Worm (Caenorhabditis elegans): Measurements from ENCODE around the gene cest-3.

Gene cest-3

DNA sequence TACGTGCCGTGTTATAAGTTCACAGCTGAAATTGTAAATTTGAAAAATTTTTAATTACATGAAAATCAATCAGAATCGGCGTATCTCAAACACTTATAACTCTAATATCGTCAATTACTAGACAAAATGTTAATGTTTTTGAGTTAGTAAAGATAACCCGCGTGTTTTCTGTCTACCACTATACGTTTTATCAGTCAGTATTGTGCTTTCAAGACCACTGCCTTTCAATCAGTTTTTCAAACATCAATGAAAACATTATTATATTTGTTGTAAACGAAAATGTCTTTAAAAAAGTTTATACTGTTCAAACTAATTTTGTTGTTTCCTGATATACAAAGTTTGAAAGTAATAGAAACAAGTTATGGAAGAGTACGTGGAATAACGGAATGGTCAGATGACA lies 18.7 kb upstream of the cest-3 start:
- no peak for TF ChIP-seq W03F9.2 (tag; optimal IDR thresholded peaks at IDR 0.05)
- no peak for TF ChIP-seq him-1 (tag; optimal IDR thresholded peaks at IDR 0.05)
- TF ChIP-seq dao-5 (tag; optimal IDR thresholded peaks at IDR 0.05): no peak

DNA sequence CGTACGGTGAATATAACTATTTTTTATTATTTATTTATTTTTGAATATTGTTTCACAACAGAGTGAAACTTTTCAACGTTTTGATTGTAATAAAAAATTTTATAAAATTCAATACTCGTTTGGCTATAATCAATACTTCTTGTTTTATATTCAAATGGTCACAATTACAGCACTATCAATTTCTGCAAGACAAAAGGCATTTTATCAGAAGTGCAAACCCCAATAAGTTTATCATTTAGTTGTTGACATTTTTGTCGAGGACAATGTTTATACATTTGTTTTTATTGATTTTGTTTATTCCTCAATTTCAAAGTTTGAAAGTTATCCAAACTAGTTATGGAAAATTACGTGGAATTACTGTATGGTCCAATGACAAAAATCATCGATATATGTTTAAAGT lies 15.5 kb upstream of the cest-3 start, which contains the start of gene cest-9.1:
Gene cest-9.1, plus strand, starts transcription at position 213 of the 400 bp plus-strand sequence.
- TF ChIP-seq dao-5 (tag; optimal IDR thresholded peaks at IDR 0.05): no peak
- no peak for TF ChIP-seq him-1 (tag; optimal IDR thresholded peaks at IDR 0.05)
- TF ChIP-seq W03F9.2 (tag; optimal IDR thresholded peaks at IDR 0.05): no peak

DNA sequence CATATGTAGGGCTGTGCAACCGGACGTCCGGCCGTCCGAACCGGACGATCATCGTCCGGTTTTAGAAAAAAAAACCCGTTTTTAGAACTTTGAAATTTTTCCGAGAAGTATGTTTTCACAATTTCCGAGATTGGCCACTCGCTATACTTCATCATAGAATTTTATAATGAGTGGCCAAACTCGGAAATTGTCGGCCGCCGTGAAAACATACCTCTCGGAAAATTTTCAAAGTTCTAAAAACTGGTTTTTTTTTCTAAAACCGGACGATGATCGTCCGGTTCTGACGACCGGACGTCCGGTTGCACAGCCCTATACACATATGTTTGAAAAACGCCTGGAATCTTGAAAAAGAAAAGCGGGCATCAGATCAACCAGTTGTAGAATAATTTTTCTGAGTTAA lies 14.3 kb upstream of the cest-3 start:
- TF ChIP-seq dao-5 (tag; optimal IDR thresholded peaks at IDR 0.05): no peak

DNA sequence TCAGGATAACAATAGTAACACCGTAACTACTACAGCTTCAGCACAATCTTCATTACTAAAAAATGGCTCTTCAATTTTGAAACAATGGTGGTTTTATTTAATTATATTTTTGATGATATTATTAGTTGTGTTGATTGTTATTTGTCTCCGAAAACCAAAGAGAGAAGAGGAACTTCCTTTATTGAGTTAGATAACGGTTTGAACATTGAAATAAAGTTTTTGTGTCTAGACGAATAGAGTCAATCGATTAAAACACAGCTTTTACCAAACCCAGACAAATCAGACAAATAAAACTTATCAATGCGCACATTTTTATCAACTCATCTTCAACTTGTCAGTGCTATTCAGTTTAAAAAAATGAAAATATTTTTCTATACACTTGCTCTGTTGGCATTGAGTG lies 11.8 kb upstream of the cest-3 start, which contains the start of gene cest-7:
Gene cest-7, plus strand, starts transcription at position 301 of the 400 bp plus-strand sequence.
- no peak for TF ChIP-seq him-1 (tag; optimal IDR thresholded peaks at IDR 0.05)
- no peak for TF ChIP-seq dao-5 (tag; optimal IDR thresholded peaks at IDR 0.05)
- no peak for TF ChIP-seq W03F9.2 (tag; optimal IDR thresholded peaks at IDR 0.05)

DNA sequence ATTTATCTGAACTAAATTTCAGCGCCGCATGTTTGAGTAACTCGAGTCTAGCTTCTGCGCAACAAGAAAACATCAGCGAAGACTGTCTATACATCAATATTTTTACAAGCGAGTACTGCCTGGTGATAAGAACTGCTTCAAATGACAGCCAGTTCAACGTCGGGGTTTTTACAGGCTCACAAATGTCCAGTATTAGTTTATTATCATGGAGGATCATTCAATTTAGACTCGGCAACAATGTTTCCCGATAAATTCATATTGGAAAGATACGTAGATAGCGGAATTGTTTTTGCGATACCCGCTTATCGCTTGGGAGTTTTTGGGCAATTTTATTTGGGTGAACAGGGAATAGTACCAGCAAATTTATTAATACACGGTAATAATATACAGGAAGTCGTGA lies 11.1 kb upstream of the cest-3 start:
- TF ChIP-seq dao-5 (tag; optimal IDR thresholded peaks at IDR 0.05): no peak

DNA sequence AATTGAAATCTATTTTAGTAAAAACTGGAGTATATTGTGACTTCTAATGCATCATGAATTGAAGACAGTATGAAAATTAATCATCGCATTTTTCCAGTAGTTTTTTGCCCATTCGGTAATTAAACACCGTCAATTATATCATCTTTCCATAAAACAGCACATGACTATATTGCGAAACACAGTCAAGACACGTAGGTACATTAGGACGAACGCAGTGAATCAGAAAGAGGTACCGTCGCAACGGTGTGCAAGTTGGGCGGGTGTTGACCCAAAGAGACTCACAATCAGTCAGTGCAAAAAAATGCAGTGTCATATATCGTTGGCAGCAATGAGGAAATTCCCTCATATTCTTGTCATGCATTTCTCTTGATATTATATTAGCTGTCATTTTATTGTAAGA lies 7.0 kb upstream of the cest-3 start:
- TF ChIP-seq him-1 (tag; optimal IDR thresholded peaks at IDR 0.05) (no peak), dao-5 (tag; optimal IDR thresholded peaks at IDR 0.05) (no peak), W03F9.2 (tag; optimal IDR thresholded peaks at IDR 0.05) (no peak)

DNA sequence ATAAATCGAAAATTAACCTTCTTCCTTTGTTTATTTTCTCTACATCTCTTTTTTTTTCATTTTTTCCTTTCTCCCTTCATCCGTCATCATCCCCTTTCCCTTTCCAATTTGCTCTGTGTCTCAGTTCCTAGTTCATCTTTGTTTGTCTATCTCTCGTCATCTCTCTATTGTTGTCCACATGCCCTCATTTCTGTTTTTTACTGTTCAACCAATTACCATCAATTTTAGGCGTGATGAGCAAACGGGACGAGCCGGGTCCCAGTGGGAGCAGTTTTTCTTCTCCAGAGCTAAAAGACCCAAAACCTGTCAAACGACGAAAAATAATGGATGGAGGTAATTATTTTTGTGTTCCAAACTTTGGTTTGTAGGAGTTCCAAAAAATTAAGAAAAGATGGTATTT lies 6.1 kb upstream of the cest-3 start, which contains the start of gene C23H4.6:
Gene C23H4.6, plus strand, starts transcription at position 219 of the 400 bp plus-strand sequence.
- TF ChIP-seq dao-5 (tag; optimal IDR thresholded peaks at IDR 0.05): no peak
- TF ChIP-seq W03F9.2 (tag; optimal IDR thresholded peaks at IDR 0.05): no peak
- TF ChIP-seq him-1 (tag; optimal IDR thresholded peaks at IDR 0.05): no peak

DNA sequence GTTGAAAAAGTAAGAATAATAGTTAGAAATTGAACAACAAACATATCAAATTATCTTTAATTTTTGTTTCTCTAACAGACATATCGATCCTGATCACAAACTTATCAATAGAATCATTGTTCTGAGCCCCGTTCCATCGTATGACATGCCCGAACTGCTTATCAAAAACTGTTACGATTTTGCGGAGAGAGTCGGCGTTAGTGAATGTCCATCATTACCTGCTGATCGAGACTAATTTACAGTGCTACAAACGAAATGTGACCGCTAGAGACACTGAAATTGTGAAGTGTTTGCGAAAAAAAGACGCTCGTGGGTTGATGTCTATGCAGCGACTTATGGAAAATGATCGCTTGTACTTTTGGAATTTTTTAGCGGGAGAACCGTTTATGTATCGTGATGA lies 1.5 kb downstream of the cest-3 start:
- TF ChIP-seq him-1 (tag; optimal IDR thresholded peaks at IDR 0.05): no peak
- no peak for TF ChIP-seq dao-5 (tag; optimal IDR thresholded peaks at IDR 0.05)
- TF ChIP-seq W03F9.2 (tag; optimal IDR thresholded peaks at IDR 0.05): no peak

DNA sequence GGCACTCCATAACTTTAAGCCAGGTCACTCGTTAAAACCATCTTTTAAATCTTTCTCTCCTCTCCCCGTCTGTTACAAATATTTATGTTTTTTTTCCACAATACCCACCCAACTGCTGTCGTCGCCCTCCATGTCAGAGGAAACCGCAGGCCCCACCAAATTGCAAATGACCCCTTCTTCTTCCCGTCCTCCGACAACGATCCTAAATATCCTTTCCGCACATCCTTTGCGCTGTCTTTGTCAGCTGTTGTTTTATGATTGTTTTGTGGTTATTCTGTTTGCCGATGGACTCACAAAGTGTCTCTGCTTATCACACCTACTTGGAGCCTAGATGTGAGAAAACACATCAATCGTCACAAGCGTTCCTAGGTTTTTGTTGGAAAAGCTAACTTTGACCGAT lies 6.7 kb downstream of the cest-3 start:
- TF ChIP-seq dao-5 (tag; optimal IDR thresholded peaks at IDR 0.05): no peak
- no peak for TF ChIP-seq him-1 (tag; optimal IDR thresholded peaks at IDR 0.05)
- no peak for TF ChIP-seq W03F9.2 (tag; optimal IDR thresholded peaks at IDR 0.05)

DNA sequence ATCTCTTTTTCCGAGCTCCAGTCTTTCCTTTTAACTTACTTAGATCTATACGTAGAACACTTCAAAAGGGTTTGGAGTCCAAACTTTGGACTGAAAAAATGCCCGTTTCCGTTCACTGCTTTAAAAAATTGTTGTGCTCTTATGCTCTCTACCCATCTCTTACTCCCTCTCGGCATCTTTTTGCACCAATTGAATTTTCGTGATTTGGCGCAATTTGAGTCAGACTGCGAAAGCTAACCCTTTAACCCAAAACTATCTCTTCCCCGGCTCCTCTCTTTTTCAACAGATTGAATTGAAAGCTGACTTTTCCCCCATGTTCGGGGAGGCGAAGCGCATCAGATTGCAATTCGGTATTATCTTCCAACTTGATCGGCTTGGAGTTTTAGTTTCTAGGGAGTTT lies 10.7 kb downstream of the cest-3 start:
- TF ChIP-seq him-1 (tag; optimal IDR thresholded peaks at IDR 0.05) (no peak), dao-5 (tag; optimal IDR thresholded peaks at IDR 0.05) (no peak), W03F9.2 (tag; optimal IDR thresholded peaks at IDR 0.05) (no peak)

DNA sequence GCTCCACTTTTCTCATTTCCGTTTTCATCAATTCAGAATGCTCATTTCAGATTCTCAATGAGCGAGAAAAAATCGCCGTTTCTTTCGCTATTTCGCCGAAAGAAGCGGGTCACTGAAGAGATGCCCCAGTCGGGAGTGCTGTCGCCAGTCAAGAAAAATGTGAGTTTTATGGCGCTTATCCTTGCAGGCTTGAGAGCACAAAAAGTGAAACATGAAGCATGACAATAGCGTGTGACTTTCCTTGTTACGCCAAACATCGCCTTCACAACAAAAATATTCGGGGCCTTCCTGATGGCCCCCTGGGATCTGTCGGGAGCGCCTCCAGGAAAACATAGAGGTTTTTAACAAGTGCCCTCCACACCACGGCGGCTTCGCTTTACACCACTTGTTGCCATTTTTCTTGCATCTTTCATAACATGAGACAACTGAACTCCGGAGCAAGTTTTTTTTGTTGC lies 15.2 kb downstream of the cest-3 start, which contains the start of gene E01G6.2:
Gene E01G6.2, plus strand, starts transcription at position 51 of the 455 bp plus-strand sequence.
- TF ChIP-seq dao-5 (tag; optimal IDR thresholded peaks at IDR 0.05): no peak
- TF ChIP-seq W03F9.2 (tag; optimal IDR thresholded peaks at IDR 0.05): no peak
- TF ChIP-seq him-1 (tag; optimal IDR thresholded peaks at IDR 0.05): no peak

DNA sequence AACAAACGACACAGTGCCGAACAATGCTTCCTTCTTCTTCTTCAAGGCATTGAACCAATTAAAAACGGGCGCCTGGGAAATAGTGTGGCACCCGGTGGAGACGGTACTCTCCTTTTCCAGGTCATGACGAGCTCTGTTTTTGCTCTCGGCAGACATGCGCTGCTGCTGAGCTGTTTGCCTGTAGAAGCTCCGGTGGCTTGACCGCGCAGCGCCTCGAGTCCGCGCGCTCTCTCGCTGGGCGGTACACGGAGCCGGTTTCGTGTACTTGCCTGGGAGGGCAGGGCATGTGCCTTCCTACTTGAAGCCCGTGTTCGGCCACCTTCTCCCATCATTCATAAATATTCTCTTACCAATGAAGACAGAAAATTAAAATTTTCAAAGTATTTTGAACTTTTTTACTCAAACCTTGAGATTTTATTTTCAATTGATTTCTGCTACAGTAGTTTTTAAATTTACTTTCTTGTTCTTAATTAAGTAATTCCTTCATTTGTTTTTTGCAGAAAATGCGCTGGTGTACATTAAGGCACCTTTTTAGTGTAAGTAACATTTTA lies 19.0 kb downstream of the cest-3 start, which contains the start of gene E01G6.1:
Gene E01G6.1, plus strand, starts transcription at position 501 of the 551 bp plus-strand sequence.
- TF ChIP-seq W03F9.2 (tag; optimal IDR thresholded peaks at IDR 0.05): no peak
- no peak for TF ChIP-seq him-1 (tag; optimal IDR thresholded peaks at IDR 0.05)
- TF ChIP-seq dao-5 (tag; optimal IDR thresholded peaks at IDR 0.05): no peak

DNA sequence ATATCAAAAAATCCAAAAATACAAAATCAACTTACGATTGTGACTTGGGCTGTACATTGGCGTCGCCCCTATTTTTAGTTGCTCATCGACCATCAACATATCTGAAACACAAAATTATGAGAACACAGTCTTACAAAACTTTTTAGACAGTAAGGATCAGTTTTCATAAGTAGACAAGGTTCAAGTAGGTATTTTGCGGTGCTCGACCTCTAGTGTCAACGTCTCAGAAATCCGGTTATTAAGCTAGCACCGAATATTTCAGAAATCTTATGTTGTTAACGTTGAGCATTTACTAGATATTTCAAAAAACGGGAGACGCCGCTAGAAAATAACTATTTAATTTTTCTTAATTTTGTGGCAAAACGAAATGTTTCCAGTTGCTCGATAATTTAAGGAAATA lies 29.4 kb downstream of the cest-3 start, which contains the start of gene otpl-8:
Gene otpl-8, minus strand, starts transcription at position 101 of the 400 bp plus-strand sequence.
- TF ChIP-seq W03F9.2 (tag; optimal IDR thresholded peaks at IDR 0.05): no peak
- no peak for TF ChIP-seq dao-5 (tag; optimal IDR thresholded peaks at IDR 0.05)
- no peak for TF ChIP-seq him-1 (tag; optimal IDR thresholded peaks at IDR 0.05)

DNA sequence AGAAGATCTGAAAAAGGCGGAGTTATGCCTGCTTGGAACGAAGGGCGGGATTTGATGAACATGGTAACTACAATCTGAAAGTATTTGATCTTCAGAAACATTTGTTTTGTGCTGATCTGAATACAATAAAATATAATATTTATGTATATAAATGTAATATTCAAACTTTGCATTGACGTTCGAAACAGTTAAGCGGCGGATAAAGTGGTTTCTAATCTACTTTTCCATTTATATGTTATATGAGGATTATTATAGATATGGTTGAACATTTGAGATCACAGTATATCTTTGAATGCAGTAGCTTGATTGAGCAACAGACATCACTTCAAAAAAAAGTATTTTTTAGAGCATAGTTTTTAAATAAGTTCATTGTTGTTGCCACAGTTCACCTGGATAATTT lies 32.4 kb downstream of the cest-3 start, which contains the start of gene H19J13.2:
Gene H19J13.2, minus strand, starts transcription at position 101 of the 400 bp plus-strand sequence.
- TF ChIP-seq W03F9.2 (tag; optimal IDR thresholded peaks at IDR 0.05): no peak
- no peak for TF ChIP-seq dao-5 (tag; optimal IDR thresholded peaks at IDR 0.05)
- no peak for TF ChIP-seq him-1 (tag; optimal IDR thresholded peaks at IDR 0.05)

DNA sequence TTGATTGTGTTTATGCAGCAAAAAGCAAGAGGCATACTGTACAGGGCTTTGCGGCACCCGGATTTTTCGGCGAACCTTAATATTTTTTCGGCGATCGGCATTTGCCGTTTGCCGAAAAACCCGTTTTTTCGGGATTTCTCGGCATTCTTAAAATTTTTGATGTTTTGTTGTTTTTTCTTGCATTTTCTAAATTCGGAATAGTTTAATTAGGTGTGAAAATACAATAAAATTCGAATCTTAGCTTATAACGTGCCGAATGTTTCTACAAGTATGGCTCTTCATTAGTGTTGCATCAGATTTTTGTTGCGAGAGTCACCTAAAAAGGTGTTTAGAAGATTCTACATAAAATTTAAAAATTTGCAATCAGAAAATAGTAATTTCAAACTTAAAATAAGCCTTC lies 34.1 kb downstream of the cest-3 start, which contains the start of gene C04B4.6:
Gene C04B4.6, minus strand, starts transcription at position 101 of the 400 bp plus-strand sequence.
- TF ChIP-seq dao-5 (tag; optimal IDR thresholded peaks at IDR 0.05) (no peak), him-1 (tag; optimal IDR thresholded peaks at IDR 0.05) (no peak), W03F9.2 (tag; optimal IDR thresholded peaks at IDR 0.05) (no peak)
